Worm (Caenorhabditis elegans) whole organism, late embryonic: ENCODE results near the gene T28B11.1.

Experiments used
- K02D7.2 ChIP-seq: sonication (generic microtip); optimal IDR thresholded peaks from 2 replicates; lab custom pipeline; 2017; ENCODE audit warnings: mild to moderate bottlenecking, missing genetic modification characterization, missing compliant biosample characterization
- ahr-1 ChIP-seq: sonication (generic microtip); optimal IDR thresholded peaks from 2 replicates; lab custom pipeline; 2016; ENCODE audit warnings: missing genetic modification characterization, missing compliant biosample characterization
- ama-1 ChIP-seq: fragments of 150-350 bp; optimal IDR thresholded peaks from 2 replicates; lab custom pipeline; 2014
- ceh-18 ChIP-seq: sonication (generic microtip); optimal IDR thresholded peaks from 2 replicates; lab custom pipeline; 2016; ENCODE audit warnings: missing genetic modification characterization, missing compliant biosample characterization
- ceh-19 ChIP-seq: fragments of 200-800 bp; sonication (Bioruptor generic); optimal IDR thresholded peaks from 2 replicates; lab custom pipeline; 2018; ENCODE audit warnings: mild to moderate bottlenecking, missing genetic modification characterization, missing compliant biosample characterization
- ceh-22 ChIP-seq: sonication (generic microtip); optimal IDR thresholded peaks from 2 replicates; lab custom pipeline; 2017; ENCODE audit warnings: missing biosample characterization, missing genetic modification characterization
- ceh-24 ChIP-seq: sonication (generic microtip); optimal IDR thresholded peaks from 2 replicates; lab custom pipeline; 2016; ENCODE audit warnings: mild to moderate bottlenecking, missing genetic modification characterization, missing compliant biosample characterization
- ceh-31 ChIP-seq: sonication (generic microtip); optimal IDR thresholded peaks from 2 replicates; lab custom pipeline; 2016; ENCODE audit warnings: missing genetic modification characterization, missing compliant biosample characterization
- ceh-34 ChIP-seq: sonication (generic microtip); optimal IDR thresholded peaks from 2 replicates; lab custom pipeline; 2016; ENCODE audit warnings: mild to moderate bottlenecking, missing genetic modification characterization, missing compliant biosample characterization
- ceh-45 ChIP-seq: fragments of 200-800 bp; sonication (Bioruptor generic); IDR thresholded peaks from 2 replicates; pipeline ENCODE4 v1.3.6; 2022; ENCODE audit warnings: missing genetic modification reagents, missing genetic modification characterization, missing compliant biosample characterization
- ceh-6 ChIP-seq: fragments of 200-800 bp; sonication (Bioruptor generic); optimal IDR thresholded peaks from 2 replicates; lab custom pipeline; 2018; ENCODE audit warnings: mild to moderate bottlenecking, missing genetic modification characterization, missing compliant biosample characterization
- ceh-9 ChIP-seq: sonication (generic microtip); optimal IDR thresholded peaks from 2 replicates; lab custom pipeline; 2016; ENCODE audit warnings: mild to moderate bottlenecking, missing genetic modification characterization, inconsistent platforms, missing compliant biosample characterization
- dmd-4 ChIP-seq: sonication (generic microtip); optimal IDR thresholded peaks from 2 replicates; lab custom pipeline; 2016; ENCODE audit warnings: borderline replicate concordance, missing genetic modification characterization, missing compliant biosample characterization
- dve-1 ChIP-seq: sonication (generic microtip); optimal IDR thresholded peaks from 2 replicates; lab custom pipeline; 2017; ENCODE audit warnings: antibody characterized with exemption, mild to moderate bottlenecking, missing genetic modification characterization, missing compliant biosample characterization
- elt-2 ChIP-seq: sonication (generic microtip); optimal IDR thresholded peaks from 2 replicates; lab custom pipeline; 2016; ENCODE audit warnings: missing genetic modification reagents, missing genetic modification characterization, missing compliant biosample characterization
- elt-4 ChIP-seq: sonication (generic microtip); optimal IDR thresholded peaks from 2 replicates; lab custom pipeline; 2016; ENCODE audit warnings: missing genetic modification characterization, missing compliant biosample characterization
- hlh-15 ChIP-seq: sonication (generic microtip); optimal IDR thresholded peaks from 2 replicates; lab custom pipeline; 2016; ENCODE audit warnings: missing genetic modification characterization, missing compliant biosample characterization
- hlh-30 ChIP-seq: sonication (generic microtip); optimal IDR thresholded peaks from 2 replicates; lab custom pipeline; 2017; ENCODE audit warnings: antibody characterized with exemption, missing genetic modification characterization, missing compliant biosample characterization; ENCODE audit not compliant: insufficient read depth
- hlh-8 ChIP-seq: sonication (generic microtip); optimal IDR thresholded peaks from 2 replicates; lab custom pipeline; 2016; ENCODE audit warnings: missing genotype, missing genetic modification characterization, missing compliant biosample characterization
- lim-6 ChIP-seq: sonication (generic microtip); optimal IDR thresholded peaks from 2 replicates; lab custom pipeline; 2016; ENCODE audit warnings: missing genetic modification characterization, missing compliant biosample characterization
- lin-11 ChIP-seq: fragments of 200-800 bp; sonication (Bioruptor generic); optimal IDR thresholded peaks from 2 replicates; lab custom pipeline; 2018; ENCODE audit warnings: mild to moderate bottlenecking, missing genetic modification characterization, missing compliant biosample characterization
- madf-2 ChIP-seq: sonication (generic microtip); optimal IDR thresholded peaks from 2 replicates; lab custom pipeline; 2017; ENCODE audit warnings: missing genetic modification characterization, missing compliant biosample characterization
- nfya-1 ChIP-seq: sonication (generic microtip); optimal IDR thresholded peaks from 2 replicates; lab custom pipeline; 2017; ENCODE audit warnings: missing genetic modification characterization, mild to moderate bottlenecking, missing compliant biosample characterization, antibody characterized with exemption, moderate library complexity
- nhr-11 ChIP-seq: fragments of 150-350 bp; optimal IDR thresholded peaks from 2 replicates; lab custom pipeline; 2014; ENCODE audit warnings: missing biosample characterization, missing genetic modification characterization
- odd-2 ChIP-seq: sonication (generic microtip); optimal IDR thresholded peaks from 2 replicates; lab custom pipeline; 2017; ENCODE audit warnings: antibody characterized with exemption, mild to moderate bottlenecking, missing genetic modification characterization, missing compliant biosample characterization
- pat-9 ChIP-seq: fragments of 200-800 bp; sonication (Bioruptor generic); optimal IDR thresholded peaks from 2 replicates; lab custom pipeline; 2018; ENCODE audit warnings: mild to moderate bottlenecking, missing genetic modification characterization, moderate library complexity, missing compliant biosample characterization
- pha-2 ChIP-seq: sonication (generic microtip); optimal IDR thresholded peaks from 2 replicates; lab custom pipeline; 2017; ENCODE audit warnings: mild to moderate bottlenecking, missing genetic modification characterization, missing compliant biosample characterization
- pha-4 ChIP-seq: fragments of 150-350 bp; optimal IDR thresholded peaks from 2 replicates; lab custom pipeline; 2018; ENCODE audit warnings: missing biosample characterization, missing genetic modification reagents, missing genetic modification characterization
- pqm-1 ChIP-seq: sonication (generic microtip); optimal IDR thresholded peaks from 2 replicates; lab custom pipeline; 2016; ENCODE audit warnings: missing genetic modification characterization, missing compliant biosample characterization
- pros-1 ChIP-seq: fragments of 150-350 bp; optimal IDR thresholded peaks from 2 replicates; lab custom pipeline; 2014; ENCODE audit warnings: missing biosample characterization, missing genetic modification reagents, missing genetic modification characterization
- rnt-1 ChIP-seq: sonication (generic microtip); optimal IDR thresholded peaks from 2 replicates; lab custom pipeline; 2016; ENCODE audit warnings: missing genetic modification characterization, missing compliant biosample characterization
- sox-2 ChIP-seq: fragments of 200-800 bp; sonication (Bioruptor generic); IDR thresholded peaks from 2 replicates; pipeline ENCODE4 v1.3.6; 2022; ENCODE audit warnings: missing genetic modification reagents, missing genetic modification characterization, missing compliant biosample characterization
- sox-4 ChIP-seq: sonication (generic microtip); optimal IDR thresholded peaks from 2 replicates; lab custom pipeline; 2017; ENCODE audit warnings: mild to moderate bottlenecking, missing genetic modification characterization, inconsistent platforms, missing compliant biosample characterization
- ttx-3 ChIP-seq: sonication (generic microtip); optimal IDR thresholded peaks from 2 replicates; lab custom pipeline; 2016; ENCODE audit warnings: missing genetic modification reagents, missing genetic modification characterization, missing compliant biosample characterization
- unc-3 ChIP-seq, 2 experiments: fragments of 200-800 bp in 1 of 2; sonication (Bioruptor generic) in 1 of 2; sonication (generic microtip) in 1 of 2; conservative IDR thresholded peaks in 1 of 2; optimal IDR thresholded peaks in 1 of 2; 2 replicates each; pipeline versions ENCODE4 v1.3.6 to Lab custom; 2016 to 2022; ENCODE audit warnings: missing compliant biosample characterization in 2 of 2, missing genetic modification characterization in 2 of 2, missing genetic modification reagents in 1 of 2
- unc-42 ChIP-seq: sonication (generic microtip); optimal IDR thresholded peaks from 2 replicates; lab custom pipeline; 2016; ENCODE audit warnings: missing genotype, missing genetic modification characterization, missing compliant biosample characterization
- unc-55 ChIP-seq: sonication (generic microtip); optimal IDR thresholded peaks from 2 replicates; lab custom pipeline; 2017; ENCODE audit warnings: missing biosample characterization, missing genetic modification reagents, missing genetic modification characterization
- zip-5 ChIP-seq: sonication (generic microtip); optimal IDR thresholded peaks from 2 replicates; lab custom pipeline; 2016; ENCODE audit warnings: missing genetic modification characterization, missing compliant biosample characterization
- ztf-16 ChIP-seq: sonication (generic microtip); optimal IDR thresholded peaks from 2 replicates; lab custom pipeline; 2017; ENCODE audit warnings: missing genetic modification characterization, missing compliant biosample characterization

Gene T28B11.1

DNA sequence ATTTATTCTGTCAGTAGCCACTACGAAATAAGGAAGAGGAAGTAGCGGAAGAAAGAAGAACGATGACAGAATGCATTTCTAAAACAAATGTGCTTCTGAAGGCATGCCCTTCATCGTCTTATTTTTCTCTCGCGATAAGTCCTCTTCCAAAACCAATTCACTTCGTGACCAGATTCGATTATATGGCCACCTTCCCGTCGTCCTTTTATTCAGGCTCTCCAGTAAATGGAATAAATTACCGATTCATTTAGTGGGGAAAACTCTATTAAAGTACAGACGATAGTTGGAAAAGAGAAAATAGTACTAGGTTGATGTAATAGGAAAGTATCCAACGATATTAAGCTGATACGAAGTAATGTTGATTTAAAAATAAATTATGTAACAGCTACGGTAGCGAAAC, 10.9 kb downstream of the T28B11.1 start:
- TF ChIP-seq ceh-19 (GFP tag; lab: Kevin White, UChicago) (no peak), ceh-45 (GFP tag; lab: Robert Waterston, UW) (no peak), unc-42 (tag; lab: Kevin White, UChicago) (peak; percentile 99), ceh-31 (tag; lab: Kevin White, UChicago) (peak; percentile 2)

ce11 chrV:10720876-10721275, 11.3 kb downstream of the T28B11.1 start:
- no peak for TF ChIP-seq ztf-16
- TF ChIP-seq unc-3 (GFP tag; conservative IDR thresholded peaks at IDR 0.05; lab: Robert Waterston, UW): no peak
- no peak for TF ChIP-seq unc-3 (tag; optimal IDR thresholded peaks at IDR 0.05; lab: Kevin White, UChicago)

DNA sequence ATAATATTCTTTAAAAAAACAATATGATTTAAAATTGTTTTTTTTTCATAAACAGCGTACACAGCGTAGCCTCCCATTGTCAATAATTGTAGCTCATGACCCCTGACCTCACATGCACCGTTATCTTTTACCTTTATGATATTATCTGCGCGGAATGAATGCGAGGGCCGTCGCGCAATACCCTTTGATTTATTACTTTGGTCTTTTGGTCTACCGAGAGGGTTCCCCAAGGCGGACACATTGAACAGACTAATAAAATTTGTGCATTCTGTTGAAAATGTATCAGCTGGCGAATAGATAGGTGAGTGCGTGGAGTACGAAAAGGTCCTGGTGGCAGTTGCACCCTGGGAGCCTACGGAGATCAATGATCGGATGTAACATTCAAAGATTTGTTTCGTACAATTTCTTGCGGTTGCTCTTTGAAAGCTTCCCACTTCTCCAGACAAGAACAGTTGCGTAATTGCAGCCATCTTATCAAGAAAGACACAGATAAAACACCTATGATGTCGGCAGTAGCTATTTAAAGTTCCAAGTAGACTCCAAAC, 11.8 kb downstream of the T28B11.1 start:
- TF ChIP-seq unc-55 (peak; percentile 78), zip-5 (tag; lab: Kevin White, UChicago) (no peak), rnt-1 (tag; lab: Kevin White, UChicago) (peak; percentile 54), pat-9 (tag; lab: Kevin White, UChicago) (no peak), elt-2 (peak; percentile 54), ahr-1 (tag; lab: Kevin White, UChicago) (no peak), ttx-3 (no peak), pqm-1 (tag; lab: Kevin White, UChicago) (no peak), nfya-1 (tag; lab: Kevin White, UChicago) (no peak)

- TF ChIP-seq unc-3 (GFP tag; conservative IDR thresholded peaks at IDR 0.05; lab: Robert Waterston, UW) (no peak), unc-3 (tag; optimal IDR thresholded peaks at IDR 0.05; lab: Kevin White, UChicago) (no peak), dmd-4 (no peak), madf-2 (tag; lab: Kevin White, UChicago) (no peak), ceh-24 (tag; lab: Kevin White, UChicago) (no peak), sox-4 (no peak), ceh-31 (tag; lab: Kevin White, UChicago) (no peak), unc-55 (peak; percentile 21), pha-4 (tag; lab: Kevin White, UChicago) (no peak), ceh-34 (no peak), ceh-6 (no peak), dve-1 (tag; lab: Kevin White, UChicago) (peak; percentile 23), nhr-11 (no peak), ceh-19 (GFP tag; lab: Kevin White, UChicago) (no peak), unc-42 (tag; lab: Kevin White, UChicago) (no peak), odd-2 (tag; lab: Kevin White, UChicago) (no peak), hlh-8 (tag; lab: Kevin White, UChicago) (no peak), hlh-15 (tag; lab: Kevin White, UChicago) (no peak), K02D7.2 (tag; lab: Kevin White, UChicago) (no peak), elt-2 (no peak), pros-1 (no peak), ceh-18 (tag; lab: Kevin White, UChicago) (no peak), sox-2 (GFP tag; lab: Robert Waterston, UW) (no peak), lin-11 (tag; lab: Kevin White, UChicago) (no peak), pha-2 (tag; lab: Kevin White, UChicago) (no peak), lim-6 (tag; lab: Kevin White, UChicago) (no peak), ttx-3 (no peak), nfya-1 (tag; lab: Kevin White, UChicago) (peak; percentile 26), ztf-16 (no peak), ceh-9 (tag; lab: Kevin White, UChicago) (no peak), ama-1 (lab: Kevin White, UChicago) (no peak), hlh-30 (tag; lab: Kevin White, UChicago) (peak; percentile 94), ceh-22 (no peak), elt-4 (tag; lab: Kevin White, UChicago) (no peak)
These were observed 12.4 kb downstream of the T28B11.1 start for ce11 chrV:10719833-10720170.
